Fruit fly (Drosophila melanogaster) whole organism, embryonic: ENCODE measurements around the gene CG34353.

ENCODE experiments used
- Abd-B ChIP-seq: fragments of 200-800 bp; sonication (Bioruptor generic); optimal IDR thresholded peaks from 2 replicates; lab custom pipeline; 2018; ENCODE audit warnings: missing biosample characterization, mild to moderate bottlenecking, missing genetic modification characterization, moderate library complexity
- Ada2b ChIP-seq: fragments of 200-800 bp; sonication (Bioruptor generic); IDR thresholded peaks from 2 replicates; pipeline ENCODE4 v1.3.6; 2022; ENCODE audit warnings: missing biosample characterization, missing genetic modification characterization
- Aef1 ChIP-seq: fragments of 200-800 bp; sonication (Bioruptor generic); IDR thresholded peaks from 3 replicates; pipeline ENCODE4 v1.3.6; 2022; ENCODE audit warnings: missing biosample characterization, missing genetic modification characterization
- Atf6 ChIP-seq: fragments of 200-800 bp; sonication (Bioruptor generic); IDR thresholded peaks from 2 replicates; pipeline ENCODE4 v1.3.6; 2022; ENCODE audit warnings: missing biosample characterization, missing genetic modification characterization
- Bdp1 ChIP-seq: fragments of 200-800 bp; sonication (Bioruptor generic); optimal IDR thresholded peaks from 3 replicates; lab custom pipeline; 2016; ENCODE audit warnings: missing biosample characterization, missing genetic modification characterization
- CG13424 ChIP-seq: fragments of 200-800 bp; sonication (Bioruptor generic); optimal IDR thresholded peaks from 2 replicates; lab custom pipeline; 2019; ENCODE audit warnings: missing biosample characterization, mild to moderate bottlenecking, missing genetic modification characterization, moderate library complexity
- CG14014 ChIP-seq: fragments of 200-800 bp; sonication (Bioruptor generic); IDR thresholded peaks from 2 replicates; pipeline ENCODE4 v1.3.6; 2022; ENCODE audit warnings: missing biosample characterization, missing genetic modification characterization
- CG14667 ChIP-seq: fragments of 200-800 bp; sonication (Bioruptor generic); IDR thresholded peaks from 2 replicates; pipeline ENCODE4 v1.3.6; 2022; ENCODE audit warnings: missing biosample characterization, missing genetic modification characterization
- CG14965 ChIP-seq: fragments of 200-800 bp; sonication (Bioruptor generic); optimal IDR thresholded peaks from 2 replicates; lab custom pipeline; 2016; ENCODE audit warnings: missing biosample characterization, missing genetic modification characterization, borderline replicate concordance
- CG15269 ChIP-seq: fragments of 200-800 bp; sonication (Bioruptor generic); optimal IDR thresholded peaks from 2 replicates; lab custom pipeline; 2018; ENCODE audit warnings: missing biosample characterization, mild to moderate bottlenecking, missing genetic modification characterization, moderate library complexity
- CG15696 ChIP-seq: fragments of 200-800 bp; sonication (Bioruptor generic); optimal IDR thresholded peaks from 2 replicates; lab custom pipeline; 2019; ENCODE audit warnings: missing biosample characterization, mild to moderate bottlenecking, missing genetic modification characterization, moderate library complexity
- CG16813 ChIP-seq: fragments of 200-800 bp; sonication (Bioruptor generic); IDR thresholded peaks from 3 replicates; pipeline ENCODE4 v1.3.6; 2022; ENCODE audit warnings: missing biosample characterization, missing genetic modification characterization; ENCODE audit not compliant: partially characterized antibody
- CG33557 ChIP-seq: fragments of 200-800 bp; sonication (Bioruptor generic); optimal IDR thresholded peaks from 2 replicates; lab custom pipeline; 2019; ENCODE audit warnings: missing biosample characterization, mild to moderate bottlenecking, missing genetic modification characterization, moderate library complexity
- CG7271 ChIP-seq: fragments of 200-800 bp; sonication (Bioruptor generic); optimal IDR thresholded peaks from 2 replicates; lab custom pipeline; 2018; ENCODE audit warnings: missing biosample characterization, mild to moderate bottlenecking, missing genetic modification characterization, moderate library complexity
- CG7556 ChIP-seq: fragments of 200-800 bp; sonication (Bioruptor generic); optimal IDR thresholded peaks from 2 replicates; lab custom pipeline; 2017; ENCODE audit warnings: missing biosample characterization, mild to moderate bottlenecking, missing genetic modification characterization
- CG9727 ChIP-seq: fragments of 200-800 bp; sonication (Bioruptor generic); optimal IDR thresholded peaks from 3 replicates; lab custom pipeline; 2017; ENCODE audit warnings: missing biosample characterization, mild to moderate bottlenecking, missing genetic modification characterization
- Dip2 ChIP-seq: fragments of 200-800 bp; sonication (Bioruptor generic); IDR thresholded peaks from 2 replicates; pipeline ENCODE4 v1.3.6; 2022; ENCODE audit warnings: missing biosample characterization, missing genetic modification characterization
- Dll ChIP-seq: fragments of 200-800 bp; sonication (Bioruptor generic); IDR thresholded peaks from 4 replicates; pipeline ENCODE4 v1.3.6; 2022; ENCODE audit warnings: missing biosample characterization, missing genetic modification characterization; ENCODE audit not compliant: partially characterized antibody
- Fer3 ChIP-seq: fragments of 200-800 bp; sonication (Bioruptor generic); optimal IDR thresholded peaks from 2 replicates; lab custom pipeline; 2018; ENCODE audit warnings: missing biosample characterization, mild to moderate bottlenecking, missing genetic modification characterization, moderate library complexity
- HLHmδ ChIP-seq: fragments of 200-800 bp; sonication (Bioruptor generic); optimal IDR thresholded peaks from 2 replicates; lab custom pipeline; 2018; ENCODE audit warnings: missing biosample characterization, mild to moderate bottlenecking, missing genetic modification characterization, moderate library complexity
- HmgZ ChIP-seq: fragments of 200-800 bp; sonication (Bioruptor generic); optimal IDR thresholded peaks from 2 replicates; lab custom pipeline; 2018; ENCODE audit warnings: missing biosample characterization, mild to moderate bottlenecking, missing genetic modification characterization
- Hmr ChIP-seq: fragments of 200-800 bp; sonication (Bioruptor generic); optimal IDR thresholded peaks from 3 replicates; lab custom pipeline; 2017; ENCODE audit warnings: mild to moderate bottlenecking, missing biosample characterization, missing genetic modification reagents, missing genetic modification characterization
- Hmx ChIP-seq: fragments of 200-800 bp; sonication (Bioruptor generic); optimal IDR thresholded peaks from 2 replicates; lab custom pipeline; 2016; ENCODE audit warnings: missing biosample characterization, missing genetic modification characterization
- Hr78 ChIP-seq, 2 experiments: fragments of 200-800 bp in 1 of 2; fragments of >200 bp in 1 of 2; sonication (Bioruptor generic) in 1 of 2; optimal IDR thresholded peaks; 2 replicates each; lab custom pipeline; 2017 to 2019; ENCODE audit warnings: missing biosample characterization in 2 of 2, missing genetic modification characterization in 2 of 2, mild to moderate bottlenecking in 1 of 2, moderate library complexity in 1 of 2
- Meics ChIP-seq: fragments of 200-800 bp; sonication (Bioruptor generic); optimal IDR thresholded peaks from 2 replicates; lab custom pipeline; 2017; ENCODE audit warnings: missing biosample characterization, mild to moderate bottlenecking, missing genetic modification characterization
- NK7.1 ChIP-seq: fragments of 200-800 bp; sonication (Bioruptor generic); optimal IDR thresholded peaks from 3 replicates; lab custom pipeline; 2016; ENCODE audit warnings: missing biosample characterization, missing genetic modification characterization
- Taf1 ChIP-seq: fragments of 200-800 bp; sonication (Bioruptor generic); IDR thresholded peaks from 2 replicates; pipeline ENCODE4 v1.3.6; 2022; ENCODE audit warnings: missing biosample characterization, missing genetic modification characterization
- crp ChIP-seq, 2 experiments: fragments of 200-800 bp; sonication (Bioruptor generic); optimal IDR thresholded peaks; 2 replicates in 1 of 2; 3 replicates in 1 of 2; lab custom pipeline; 2017; ENCODE audit warnings: missing biosample characterization in 2 of 2, missing genetic modification characterization in 2 of 2, mild to moderate bottlenecking in 1 of 2, moderate library complexity in 1 of 2
- dan ChIP-seq: fragments of 200-800 bp; sonication (Bioruptor generic); IDR thresholded peaks from 2 replicates; pipeline ENCODE4 v1.3.6; 2022; ENCODE audit warnings: missing biosample characterization, missing genetic modification characterization
- esg ChIP-seq: fragments of 200-800 bp; sonication (Bioruptor generic); conservative IDR thresholded peaks from 2 replicates; pipeline ENCODE4 v1.3.6; 2022; ENCODE audit warnings: missing biosample characterization, missing genetic modification characterization
- fd96Cb ChIP-seq: fragments of 200-800 bp; sonication (Bioruptor generic); optimal IDR thresholded peaks from 2 replicates; lab custom pipeline; 2018; ENCODE audit warnings: missing biosample characterization, mild to moderate bottlenecking, missing genetic modification characterization, moderate library complexity
- gcm ChIP-seq: fragments of 200-800 bp; sonication (Bioruptor generic); optimal IDR thresholded peaks from 2 replicates; lab custom pipeline; 2019; ENCODE audit warnings: missing biosample characterization, mild to moderate bottlenecking, missing genetic modification characterization, moderate library complexity
- gt ChIP-seq: fragments of 200-800 bp; sonication (Bioruptor generic); IDR thresholded peaks from 2 replicates; pipeline ENCODE4 v1.3.6; 2022; ENCODE audit warnings: missing biosample characterization, missing genetic modification characterization
- inv ChIP-seq: fragments of 200-800 bp; sonication (Bioruptor generic); IDR thresholded peaks from 2 replicates; pipeline ENCODE4 v1.3.6; 2022; ENCODE audit warnings: missing biosample characterization, missing genetic modification characterization; ENCODE audit not compliant: partially characterized antibody
- nerfin-1 ChIP-seq: fragments of 200-800 bp; sonication (Bioruptor generic); optimal IDR thresholded peaks from 3 replicates; lab custom pipeline; 2019; ENCODE audit warnings: missing biosample characterization, mild to moderate bottlenecking, missing genetic modification characterization, moderate library complexity
- nmo ChIP-seq: fragments of 200-800 bp; sonication (Bioruptor generic); optimal IDR thresholded peaks from 2 replicates; lab custom pipeline; 2018; ENCODE audit warnings: missing biosample characterization, mild to moderate bottlenecking, missing genetic modification characterization, moderate library complexity
- pfk ChIP-seq: fragments of 200-800 bp; sonication (Bioruptor generic); optimal IDR thresholded peaks from 2 replicates; lab custom pipeline; 2018; ENCODE audit warnings: missing biosample characterization, mild to moderate bottlenecking, missing genetic modification characterization, moderate library complexity
- salm ChIP-seq: fragments of 200-800 bp; sonication (Bioruptor generic); optimal IDR thresholded peaks from 2 replicates; lab custom pipeline; 2018; ENCODE audit warnings: missing biosample characterization, mild to moderate bottlenecking, missing genetic modification characterization
- schlank ChIP-seq: fragments of 200-800 bp; sonication (Bioruptor generic); optimal IDR thresholded peaks from 2 replicates; lab custom pipeline; 2018; ENCODE audit warnings: missing biosample characterization, mild to moderate bottlenecking, missing genetic modification characterization
- sd ChIP-seq: fragments of 200-800 bp; sonication (Bioruptor generic); optimal IDR thresholded peaks from 3 replicates; lab custom pipeline; 2018; ENCODE audit warnings: missing biosample characterization, mild to moderate bottlenecking, missing genetic modification characterization, moderate library complexity
- sens ChIP-seq: fragments of 200-800 bp; sonication (Bioruptor generic); peaks from one replicate; lab custom pipeline; 2016; ENCODE audit warnings: missing biosample characterization, missing genetic modification characterization
- seq ChIP-seq: fragments of 200-800 bp; sonication (Bioruptor generic); IDR thresholded peaks from 2 replicates; pipeline ENCODE4 v1.3.6; 2022; ENCODE audit warnings: missing biosample characterization, missing genetic modification characterization
- sr ChIP-seq: fragments of 200-800 bp; sonication (Bioruptor generic); IDR thresholded peaks from 3 replicates; pipeline ENCODE4 v1.3.6; 2022; ENCODE audit warnings: missing biosample characterization, missing genetic modification characterization
- sug ChIP-seq: fragments of 200-800 bp; optimal IDR thresholded peaks from 2 replicates; lab custom pipeline; 2019; ENCODE audit warnings: missing biosample characterization, mild to moderate bottlenecking, missing genetic modification characterization, moderate library complexity
- toy ChIP-seq: fragments of 200-800 bp; sonication (Bioruptor generic); IDR thresholded peaks from 2 replicates; pipeline ENCODE4 v1.3.6; 2022; ENCODE audit warnings: missing biosample characterization, missing genetic modification characterization
- trh ChIP-seq: fragments of 200-800 bp; sonication (Bioruptor generic); optimal IDR thresholded peaks from 2 replicates; lab custom pipeline; 2016; ENCODE audit warnings: missing biosample characterization, missing genetic modification characterization
- ttk ChIP-seq: fragments of 200-800 bp; sonication (Bioruptor generic); IDR thresholded peaks from 2 replicates; pipeline ENCODE4 v2.1.2; 2022; ENCODE audit warnings: missing biosample characterization, missing genetic modification characterization
- twi ChIP-seq: fragments of 200-800 bp; optimal IDR thresholded peaks from 2 replicates; lab custom pipeline; 2019; ENCODE audit warnings: missing biosample characterization, mild to moderate bottlenecking, missing genetic modification characterization, moderate library complexity
- vfl ChIP-seq: fragments of 200-800 bp; sonication (Bioruptor generic); optimal IDR thresholded peaks from 2 replicates; lab custom pipeline; 2016; ENCODE audit warnings: missing biosample characterization, missing genetic modification characterization
- yki ChIP-seq: fragments of >200 bp; optimal IDR thresholded peaks from 3 replicates; lab custom pipeline; 2018

Gene CG34353

DNA sequence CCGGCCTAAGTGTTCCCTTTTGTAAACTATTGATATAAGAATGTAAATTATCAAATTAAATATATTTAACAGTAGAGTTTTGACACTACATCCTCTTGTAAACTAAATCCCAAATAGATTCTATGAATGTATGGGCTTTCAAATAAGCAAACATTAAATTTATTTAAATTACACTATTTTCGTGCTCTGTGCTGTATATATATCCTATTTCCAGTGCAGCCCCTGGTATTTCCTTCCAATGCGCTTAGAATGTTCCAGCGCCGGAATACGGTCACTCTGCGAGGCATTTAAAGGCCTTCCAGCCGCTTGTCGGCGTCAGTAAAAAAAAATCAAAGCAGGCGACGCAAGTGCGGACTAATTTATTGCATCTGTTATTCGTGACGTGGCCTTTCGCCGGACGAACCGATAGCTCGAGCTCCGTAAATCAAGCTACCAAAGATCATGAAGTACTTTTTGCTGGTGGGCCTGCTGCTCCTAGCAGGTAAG lies 42.8 kb upstream of the CG34353 start, which contains the start of gene Gp93 (continued):
- TF ChIP-seq Fer3 (tag; lab: Kevin White, UChicago) (peak; percentile 58), Dll (GFP tag; lab: Robert Waterston, UW) (0 out of 4 replicates have a peak, but pooled peaks have one; percentile 49), esg (peak; percentile 32; the same call in 1 of the 2 replicates), gt (no peak), sr (GFP tag; lab: Robert Waterston, UW) (no peak), trh (GFP tag; lab: Kevin White, UChicago) (no peak), salm (tag; lab: Kevin White, UChicago) (no peak), CG15696 (tag; lab: Kevin White, UChicago) (peak; percentile 36), CG9727 (GFP tag; lab: Kevin White, UChicago) (peak; percentile 52), CG7556 (GFP tag; lab: Kevin White, UChicago) (peak; percentile 55), Bdp1 (GFP tag; lab: Kevin White, UChicago) (no peak), ttk (GFP tag; lab: Robert Waterston, UW) (peak; percentile 55; the same call in 1 of the 2 replicates), NK7.1 (GFP tag; lab: Kevin White, UChicago) (no peak), Ada2b (GFP tag; lab: Robert Waterston, UW) (no peak; the same call in 1 of the 2 replicates), nmo (peak; percentile 57), toy (GFP tag; lab: Robert Waterston, UW) (no peak), HLHmδ (GFP tag; lab: Kevin White, UChicago) (peak; percentile 46), pfk (GFP tag; lab: Kevin White, UChicago) (peak; percentile 26), CG7271 (no peak), Dip2 (GFP tag; lab: Robert Waterston, UW) (no peak), Hmx (GFP tag; lab: Kevin White, UChicago) (no peak), gcm (no peak), twi (peak; percentile 31), Hr78 (GFP tag; optimal IDR thresholded peaks at IDR 0.05; lab: Kevin White, UChicago) (no peak), schlank (tag; lab: Kevin White, UChicago) (no peak), HmgZ (tag; lab: Kevin White, UChicago) (peak; percentile 48), vfl (GFP tag; lab: Kevin White, UChicago) (no peak), CG16813 (GFP tag; lab: Robert Waterston, UW) (no peak), CG15269 (tag; lab: Kevin White, UChicago) (no peak), fd96Cb (tag; lab: Kevin White, UChicago) (peak; percentile 45), seq (peak; percentile 37; the same call in 1 of the 2 replicates), Aef1 (GFP tag; lab: Robert Waterston, UW) (peak; percentile 55; the same call in 2 of the 3 replicates), CG14965 (no peak), sens (GFP tag; lab: Kevin White, UChicago) (no peak), Meics (GFP tag; lab: Kevin White, UChicago) (peak; percentile 53), CG33557 (GFP tag; lab: Kevin White, UChicago) (peak; percentile 45), sug (tag; lab: Kevin White, UChicago) (peak; percentile 42), nerfin-1 (tag; lab: Kevin White, UChicago) (no peak), inv (GFP tag; lab: Robert Waterston, UW) (no peak), CG13424 (tag; lab: Kevin White, UChicago) (peak; percentile 69), sd (tag; lab: Kevin White, UChicago) (peak; percentile 82), CG14667 (GFP tag; lab: Robert Waterston, UW) (peak; percentile 57), crp (GFP tag; optimal IDR thresholded peaks at IDR 0.05; lab: Kevin White, UChicago) (no peak), dan (GFP tag; lab: Robert Waterston, UW) (no peak), CG14014 (GFP tag; lab: Robert Waterston, UW) (peak; percentile 69), Abd-B (peak; percentile 61), Hmr (GFP tag; lab: Kevin White, UChicago) (no peak), Taf1 (no peak), yki (lab: Kevin White, UChicago) (no peak), Atf6 (GFP tag; lab: Robert Waterston, UW) (peak; percentile 62; the same call in 1 of the 2 replicates)
